Worm (Caenorhabditis elegans): ENCODE results near the gene F01G10.4.

Gene F01G10.4

ce11 chrIV:10250577-10251075, 18.3 kb upstream of the F01G10.4 start, which contains the start of gene daf-14 (continued):
- TF ChIP-seq rbr-2 (tag; optimal IDR thresholded peaks at IDR 0.05) (no peak), nhr-76 (tag; optimal IDR thresholded peaks at IDR 0.05) (no peak), daf-19 (GFP tag; conservative IDR thresholded peaks at IDR 0.05) (no peak), ceh-28 (tag; optimal IDR thresholded peaks at IDR 0.05) (no peak), nhr-25 (tag; optimal IDR thresholded peaks at IDR 0.05; ENCODE audit: borderline replicate concordance, insufficient read depth) (no peak), ama-1 (optimal IDR thresholded peaks at IDR 0.05) (no peak), duxl-1 (tag; optimal IDR thresholded peaks at IDR 0.05; ENCODE audit: poor library complexity) (peak; percentile 25), ceh-62 (tag; optimal IDR thresholded peaks at IDR 0.05) (no peak), egl-27 (tag; optimal IDR thresholded peaks at IDR 0.05) (no peak), dpl-1 (GFP tag; optimal IDR thresholded peaks at IDR 0.05) (peak; percentile 15), dmd-6 (GFP tag; IDR thresholded peaks at IDR 0.05) (peak; percentile 52), nhr-42 (GFP tag; IDR thresholded peaks at IDR 0.05) (no peak), daf-8 (GFP tag; IDR thresholded peaks at IDR 0.05) (no peak), daf-16 (GFP tag; optimal IDR thresholded peaks at IDR 0.05) (no peak), daf-16 (tag; optimal IDR thresholded peaks at IDR 0.05) (peak; percentile 82), mes-2 (tag; optimal IDR thresholded peaks at IDR 0.05; ENCODE audit: poor library complexity, severe bottlenecking) (no peak), skn-1 (tag; optimal IDR thresholded peaks at IDR 0.05) (no peak), dve-1 (tag; optimal IDR thresholded peaks at IDR 0.05; ENCODE audit: insufficient read depth) (peak; percentile 77), F37D6.2 (tag; optimal IDR thresholded peaks at IDR 0.05) (no peak), hif-1 (tag; optimal IDR thresholded peaks at IDR 0.05) (no peak), nhr-10 (tag; optimal IDR thresholded peaks at IDR 0.05) (no peak), ceh-82 (tag; optimal IDR thresholded peaks at IDR 0.05) (no peak), F10B5.3 (tag; optimal IDR thresholded peaks at IDR 0.05) (no peak), mxl-3 (GFP tag; optimal IDR thresholded peaks at IDR 0.05) (no peak), tag-97 (GFP tag; IDR thresholded peaks at IDR 0.05) (no peak), zfp-3 (GFP tag; conservative IDR thresholded peaks at IDR 0.05) (no peak), lin-1 (GFP tag; IDR thresholded peaks at IDR 0.05) (no peak), Y105C5A.15 (GFP tag; IDR thresholded peaks at IDR 0.05) (no peak), ceh-20 (GFP tag; IDR thresholded peaks at IDR 0.05) (no peak), Y48G9A.11 (GFP tag; IDR thresholded peaks at IDR 0.05) (no peak), attf-4 (tag; optimal IDR thresholded peaks at IDR 0.05) (no peak), sdz-12 (GFP tag; optimal IDR thresholded peaks at IDR 0.05) (no peak), nhr-28 (tag; optimal IDR thresholded peaks at IDR 0.05) (peak; percentile 50), unc-62 (GFP tag; optimal IDR thresholded peaks at IDR 0.05 in 1 of 2) (peak in 1 of 2 experiments; percentile 12), unc-62 (tag; optimal IDR thresholded peaks at IDR 0.05) (no peak), aha-1 (tag) (peak; percentile 74), lin-38 (GFP tag; IDR thresholded peaks at IDR 0.05) (no peak), lin-29 (GFP tag; IDR thresholded peaks at IDR 0.05) (no peak), nhr-41 (GFP tag; IDR thresholded peaks at IDR 0.05) (no peak), nhr-48 (tag; optimal IDR thresholded peaks at IDR 0.05) (peak; percentile 20), madf-5 (GFP tag; IDR thresholded peaks at IDR 0.05) (no peak), lim-7 (GFP tag; IDR thresholded peaks at IDR 0.05) (no peak), zag-1 (tag; optimal IDR thresholded peaks at IDR 0.05) (no peak), daf-12 (tag; optimal IDR thresholded peaks at IDR 0.05) (no peak), aly-2 (tag; optimal IDR thresholded peaks at IDR 0.05) (no peak), jun-1 (tag; optimal IDR thresholded peaks at IDR 0.05) (no peak), nhr-6 (tag; optimal IDR thresholded peaks at IDR 0.05) (no peak), hlh-11 (tag; optimal IDR thresholded peaks at IDR 0.05) (peak; percentile 65), fkh-10 (GFP tag; optimal IDR thresholded peaks at IDR 0.05) (no peak), ztf-7 (tag; optimal IDR thresholded peaks at IDR 0.05) (no peak), spr-1 (tag; optimal IDR thresholded peaks at IDR 0.05) (no peak)

All from whole organism, L4 larva.